Worm (Caenorhabditis elegans) whole organism, L1 larva: ENCODE results near the gene nhr-216.
A peak's percentile ranks its signal among the peaks of the same experiment; 100 is the strongest.

ENCODE experiments used
- C16A3.4 ChIP-seq: fragments of 150-350 bp; optimal IDR thresholded peaks from 2 replicates; lab custom pipeline; 2014; ENCODE audit warnings: missing biosample characterization, missing genetic modification characterization
- F16B12.6 ChIP-seq: fragments of 150-350 bp; optimal IDR thresholded peaks from 2 replicates; lab custom pipeline; 2014; ENCODE audit warnings: missing biosample characterization, missing genetic modification characterization
- alr-1 ChIP-seq: fragments of 200-800 bp; sonication (Bioruptor generic); optimal IDR thresholded peaks from 2 replicates; lab custom pipeline; 2018; ENCODE audit warnings: borderline replicate concordance, mild to moderate bottlenecking, missing genetic modification characterization, missing compliant biosample characterization
- aly-2 ChIP-seq: fragments of 150-350 bp; optimal IDR thresholded peaks from 2 replicates; lab custom pipeline; 2014; ENCODE audit warnings: missing biosample characterization, missing genetic modification characterization
- ama-1 ChIP-seq: fragments of 150-350 bp; optimal IDR thresholded peaks from 2 replicates; lab custom pipeline; 2014
- blmp-1 ChIP-seq: fragments of 150-350 bp; optimal IDR thresholded peaks from 2 replicates; lab custom pipeline; 2014; ENCODE audit warnings: missing biosample characterization, missing genetic modification characterization
- ceh-63 ChIP-seq: fragments of 200-800 bp; sonication (Bioruptor generic); optimal IDR thresholded peaks from 2 replicates; lab custom pipeline; 2018; ENCODE audit warnings: mild to moderate bottlenecking, missing genetic modification characterization, missing compliant biosample characterization
- ceh-82 ChIP-seq, 3 experiments: fragments of 150-350 bp in 1 of 3; sonication (generic microtip) in 2 of 3; optimal IDR thresholded peaks; 2 replicates each; lab custom pipeline; 2014 to 2017; ENCODE audit warnings: missing biosample characterization in 3 of 3, missing genetic modification characterization in 3 of 3
- ceh-88 ChIP-seq: fragments of 200-800 bp; sonication (Bioruptor generic); IDR thresholded peaks from 2 replicates; pipeline ENCODE4 v1.3.6; 2022; ENCODE audit warnings: missing genetic modification characterization, missing compliant biosample characterization
- dpl-1 ChIP-seq, 3 experiments: fragments of 150-350 bp in 2 of 3; sonication (generic microtip) in 1 of 3; optimal IDR thresholded peaks; 2 replicates each; lab custom pipeline; 2014 to 2017; ENCODE audit warnings: missing biosample characterization in 3 of 3, missing genetic modification characterization in 3 of 3, missing genetic modification reagents in 3 of 3
- efl-1 ChIP-seq, 4 experiments: fragments of 150-350 bp; optimal IDR thresholded peaks in 3 of 4; peaks in 1 of 4; 1 replicate in 1 of 4; 2 replicates in 3 of 4; lab custom pipeline; 2014; ENCODE audit warnings: missing biosample characterization in 2 of 4, missing genetic modification characterization in 2 of 4, missing genetic modification reagents in 2 of 4
- egl-13 ChIP-seq: sonication (generic microtip); optimal IDR thresholded peaks from 2 replicates; lab custom pipeline; 2016; ENCODE audit warnings: missing genotype, missing genetic modification reagents, missing genetic modification characterization, missing compliant biosample characterization
- egl-27 ChIP-seq, 2 experiments: fragments of 150-350 bp in 1 of 2; sonication (generic microtip); optimal IDR thresholded peaks; 3 replicates each; lab custom pipeline; 2017 to 2018; ENCODE audit warnings: missing biosample characterization in 2 of 2, missing genetic modification characterization in 2 of 2, missing genetic modification reagents in 2 of 2
- elt-3 ChIP-seq, 6 experiments: fragments of 150-350 bp in 1 of 6; sonication (generic microtip); optimal IDR thresholded peaks; 2 replicates each; lab custom pipeline; 2017 to 2018; ENCODE audit warnings: missing biosample characterization in 6 of 6, missing genetic modification characterization in 6 of 6, inconsistent platforms in 1 of 6
- fkh-10 ChIP-seq: sonication (generic microtip); optimal IDR thresholded peaks from 2 replicates; lab custom pipeline; 2017; ENCODE audit warnings: missing biosample characterization, missing genetic modification reagents, missing genetic modification characterization
- fkh-4 ChIP-seq: sonication (generic microtip); optimal IDR thresholded peaks from 2 replicates; lab custom pipeline; 2016; ENCODE audit warnings: missing compliant biosample characterization, missing genetic modification characterization, borderline replicate concordance
- fkh-8 ChIP-seq: sonication (generic microtip); optimal IDR thresholded peaks from 2 replicates; lab custom pipeline; 2016; ENCODE audit warnings: mild to moderate bottlenecking, missing genetic modification characterization, missing compliant biosample characterization
- hlh-4 ChIP-seq: sonication (generic microtip); optimal IDR thresholded peaks from 2 replicates; lab custom pipeline; 2016; ENCODE audit warnings: mild to moderate bottlenecking, missing genetic modification characterization, missing compliant biosample characterization
- irx-1 ChIP-seq: sonication (generic microtip); optimal IDR thresholded peaks from 2 replicates; lab custom pipeline; 2016; ENCODE audit warnings: missing genetic modification characterization, missing compliant biosample characterization
- isw-1 ChIP-seq: fragments of 200-800 bp; sonication (Bioruptor generic); IDR thresholded peaks from 2 replicates; pipeline ENCODE4 v1.3.6; 2022; ENCODE audit warnings: missing genetic modification characterization, missing compliant biosample characterization
- lin-35 ChIP-seq, 2 experiments: fragments of 150-350 bp; optimal IDR thresholded peaks; 2 replicates each; lab custom pipeline; 2014; ENCODE audit warnings: missing biosample characterization in 2 of 2, missing genetic modification characterization in 2 of 2, missing genetic modification reagents in 2 of 2
- lin-39 ChIP-seq: fragments of 150-350 bp; optimal IDR thresholded peaks from 2 replicates; lab custom pipeline; 2014; ENCODE audit warnings: missing biosample characterization, missing genetic modification reagents, missing genetic modification characterization
- lir-3 ChIP-seq: sonication (generic microtip); optimal IDR thresholded peaks from 2 replicates; lab custom pipeline; 2016; ENCODE audit warnings: mild to moderate bottlenecking, missing genetic modification characterization, moderate library complexity, missing compliant biosample characterization; ENCODE audit not compliant: poor library complexity
- lsy-2 ChIP-seq, 2 experiments: fragments of 150-350 bp; optimal IDR thresholded peaks; 2 replicates each; lab custom pipeline; 2014; ENCODE audit warnings: missing biosample characterization in 2 of 2, missing genetic modification characterization in 2 of 2
- mdl-1 ChIP-seq, 2 experiments: fragments of 150-350 bp; optimal IDR thresholded peaks; 2 replicates each; lab custom pipeline; 2014 to 2017; ENCODE audit warnings: missing biosample characterization in 2 of 2, missing genetic modification characterization in 2 of 2, inconsistent platforms in 1 of 2
- mef-2 ChIP-seq: fragments of 150-350 bp; optimal IDR thresholded peaks from 2 replicates; lab custom pipeline; 2014; ENCODE audit warnings: missing biosample characterization, missing genetic modification characterization
- mep-1 ChIP-seq: fragments of 150-350 bp; optimal IDR thresholded peaks from 2 replicates; lab custom pipeline; 2014; ENCODE audit warnings: missing biosample characterization, missing genetic modification characterization
- nhr-11 ChIP-seq: fragments of 150-350 bp; optimal IDR thresholded peaks from 2 replicates; lab custom pipeline; 2014; ENCODE audit warnings: missing biosample characterization, missing genetic modification characterization
- nhr-19 ChIP-seq: fragments of 200-800 bp; sonication (Bioruptor generic); conservative IDR thresholded peaks from 2 replicates; pipeline ENCODE4 v1.3.6; 2022; ENCODE audit warnings: missing genetic modification characterization, missing compliant biosample characterization
- nhr-237 ChIP-seq: fragments of 150-350 bp; optimal IDR thresholded peaks from 2 replicates; lab custom pipeline; 2014; ENCODE audit warnings: missing biosample characterization, missing genetic modification characterization
- nhr-28 ChIP-seq: fragments of 150-350 bp; optimal IDR thresholded peaks from 2 replicates; lab custom pipeline; 2014; ENCODE audit warnings: missing biosample characterization, missing genetic modification characterization
- nhr-47 ChIP-seq: sonication (generic microtip); optimal IDR thresholded peaks from 2 replicates; lab custom pipeline; 2016; ENCODE audit warnings: mild to moderate bottlenecking, missing genetic modification characterization, moderate library complexity, missing compliant biosample characterization
- nhr-76 ChIP-seq: sonication (generic microtip); optimal IDR thresholded peaks from 2 replicates; lab custom pipeline; 2017; ENCODE audit warnings: missing biosample characterization, missing genetic modification characterization
- nhr-84 ChIP-seq: sonication (generic microtip); optimal IDR thresholded peaks from 2 replicates; lab custom pipeline; 2017; ENCODE audit warnings: missing biosample characterization, missing genetic modification characterization
- nhr-85 ChIP-seq: sonication (generic microtip); peaks from one replicate; lab custom pipeline; 2016; ENCODE audit warnings: missing genetic modification characterization, inconsistent platforms, missing compliant biosample characterization
- pag-3 ChIP-seq: sonication (generic microtip); optimal IDR thresholded peaks from 2 replicates; lab custom pipeline; 2017; ENCODE audit warnings: missing genetic modification characterization, mild to moderate bottlenecking, missing compliant biosample characterization, antibody characterized with exemption, borderline replicate concordance; ENCODE audit not compliant: insufficient read depth
- pax-3 ChIP-seq: fragments of 200-800 bp; sonication (Bioruptor generic); optimal IDR thresholded peaks from 2 replicates; lab custom pipeline; 2018; ENCODE audit warnings: mild to moderate bottlenecking, missing genetic modification characterization, moderate library complexity, missing compliant biosample characterization
- pqm-1 ChIP-seq: sonication (generic microtip); optimal IDR thresholded peaks from 3 replicates; lab custom pipeline; 2017; ENCODE audit warnings: missing biosample characterization, missing genetic modification characterization
- rnt-1 ChIP-seq: sonication (generic microtip); optimal IDR thresholded peaks from 2 replicates; lab custom pipeline; 2016; ENCODE audit warnings: mild to moderate bottlenecking, missing genetic modification characterization, moderate library complexity, missing compliant biosample characterization
- skn-1 ChIP-seq: fragments of 150-350 bp; optimal IDR thresholded peaks from 2 replicates; lab custom pipeline; 2014; ENCODE audit warnings: missing biosample characterization, missing genetic modification characterization
- sptf-1 ChIP-seq: fragments of 150-350 bp; optimal IDR thresholded peaks from 2 replicates; lab custom pipeline; 2014; ENCODE audit warnings: missing biosample characterization, missing genetic modification characterization
- swsn-7 ChIP-seq: sonication (generic microtip); optimal IDR thresholded peaks from 2 replicates; lab custom pipeline; 2016; ENCODE audit warnings: missing genetic modification characterization, missing compliant biosample characterization
- unc-130 ChIP-seq: fragments of 150-350 bp; optimal IDR thresholded peaks from 2 replicates; lab custom pipeline; 2017; ENCODE audit warnings: missing biosample characterization, missing genetic modification characterization, inconsistent platforms
- unc-62 ChIP-seq: fragments of 150-350 bp; optimal IDR thresholded peaks from 2 replicates; lab custom pipeline; 2014; ENCODE audit warnings: missing biosample characterization, missing genetic modification reagents, missing genetic modification characterization
- vab-15 ChIP-seq: sonication (generic microtip); optimal IDR thresholded peaks from 2 replicates; lab custom pipeline; 2017; ENCODE audit warnings: missing genotype, mild to moderate bottlenecking, missing genetic modification characterization, missing compliant biosample characterization
- xbp-1 ChIP-seq: sonication (generic microtip); optimal IDR thresholded peaks from 2 replicates; lab custom pipeline; 2016; ENCODE audit warnings: missing genetic modification characterization, missing compliant biosample characterization
- zip-4 ChIP-seq: fragments of 200-800 bp; sonication (Bioruptor generic); optimal IDR thresholded peaks from 2 replicates; lab custom pipeline; 2018; ENCODE audit warnings: mild to moderate bottlenecking, missing genetic modification characterization, moderate library complexity, missing compliant biosample characterization
- ztf-11 ChIP-seq, 2 experiments: sonication (generic microtip); optimal IDR thresholded peaks; 2 replicates each; lab custom pipeline; 2016 to 2017; ENCODE audit warnings: missing genetic modification characterization in 2 of 2, missing biosample characterization in 1 of 2, missing compliant biosample characterization in 1 of 2

The nhr-216 gene

DNA sequence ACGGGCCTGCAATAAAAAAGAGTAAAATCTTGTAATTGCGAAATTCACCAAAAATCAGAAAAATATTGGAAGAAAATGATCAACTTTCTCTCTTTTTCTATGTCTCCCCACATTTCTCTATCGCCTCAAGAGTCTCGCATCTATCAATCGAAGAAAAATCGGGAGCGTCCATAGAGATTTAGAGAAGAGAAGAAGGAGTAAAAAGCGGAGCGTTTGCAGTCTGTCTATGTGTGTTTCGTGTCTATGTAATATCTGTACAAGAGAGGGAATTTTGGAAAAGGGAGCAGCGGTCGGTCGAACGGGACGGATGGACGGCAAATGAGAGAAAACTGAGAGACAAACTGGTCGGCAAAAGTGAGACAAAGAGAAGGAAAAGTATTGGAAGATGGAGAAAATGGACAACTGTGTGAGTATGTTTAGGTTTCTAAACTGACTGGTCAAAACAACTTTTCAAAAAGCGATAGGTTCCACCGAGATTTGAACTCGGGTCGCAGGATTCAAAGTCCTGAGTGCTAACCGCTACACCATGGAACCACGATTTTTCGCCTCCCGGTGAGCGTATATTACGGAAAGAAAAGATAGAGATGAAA is 28.9 kb downstream of the nhr-216 start (continued):
- TF ChIP-seq xbp-1 (no peak), rnt-1 (peak; percentile 36), lsy-2 (tag; optimal IDR thresholded peaks at IDR 0.05; lab: Kevin White, UChicago) (peak in 1 of 2 experiments; percentile 39), egl-13 (tag; lab: Kevin White, UChicago) (no peak), blmp-1 (tag; lab: Kevin White, UChicago) (peak; percentile 93), isw-1 (GFP tag; lab: Robert Waterston, UW) (no peak), ceh-82 (tag; optimal IDR thresholded peaks at IDR 0.05; lab: Kevin White, UChicago) (no peak), ceh-63 (GFP tag; lab: Kevin White, UChicago) (no peak), nhr-84 (tag; lab: Kevin White, UChicago) (no peak), mdl-1 (tag; optimal IDR thresholded peaks at IDR 0.05; lab: Kevin White, UChicago) (no peak), vab-15 (no peak), pqm-1 (tag; lab: Kevin White, UChicago) (no peak), mep-1 (tag; lab: Kevin White, UChicago) (peak; percentile 59), sptf-1 (tag; lab: Kevin White, UChicago) (no peak), nhr-28 (no peak), fkh-4 (no peak), nhr-11 (tag; lab: Kevin White, UChicago) (no peak), elt-3 (tag; optimal IDR thresholded peaks at IDR 0.05; lab: Kevin White, UChicago) (peak in 2 of 6 experiments; percentile 17 to 49), ceh-88 (GFP tag; lab: Robert Waterston, UW) (no peak), lir-3 (tag; lab: Kevin White, UChicago) (no peak), efl-1 (optimal IDR thresholded peaks at IDR 0.05; lab: Kevin White, UChicago) (peak in 1 of 2 experiments; percentile 5), efl-1 (GFP tag; optimal IDR thresholded peaks at IDR 0.05 in 1 of 2; lab: Kevin White, UChicago) (peak; percentile 13 to 94), nhr-76 (tag; lab: Kevin White, UChicago) (no peak), mef-2 (tag; lab: Kevin White, UChicago) (no peak), ama-1 (lab: Kevin White, UChicago) (no peak), fkh-10 (GFP tag; lab: Kevin White, UChicago) (no peak), nhr-19 (GFP tag; lab: Robert Waterston, UW) (no peak), C16A3.4 (tag; lab: Kevin White, UChicago) (peak; percentile 26), F16B12.6 (tag; lab: Kevin White, UChicago) (no peak), unc-130 (tag; lab: Kevin White, UChicago) (no peak), egl-27 (tag; optimal IDR thresholded peaks at IDR 0.05; lab: Kevin White, UChicago) (no peak), skn-1 (tag; lab: Kevin White, UChicago) (no peak), lin-39 (tag; lab: Kevin White, UChicago) (no peak), unc-62 (GFP tag; lab: Kevin White, UChicago) (no peak), pag-3 (tag; lab: Kevin White, UChicago) (peak; percentile 85), hlh-4 (tag; lab: Kevin White, UChicago) (no peak), swsn-7 (tag; lab: Kevin White, UChicago) (no peak), aly-2 (tag; lab: Kevin White, UChicago) (no peak)

DNA sequence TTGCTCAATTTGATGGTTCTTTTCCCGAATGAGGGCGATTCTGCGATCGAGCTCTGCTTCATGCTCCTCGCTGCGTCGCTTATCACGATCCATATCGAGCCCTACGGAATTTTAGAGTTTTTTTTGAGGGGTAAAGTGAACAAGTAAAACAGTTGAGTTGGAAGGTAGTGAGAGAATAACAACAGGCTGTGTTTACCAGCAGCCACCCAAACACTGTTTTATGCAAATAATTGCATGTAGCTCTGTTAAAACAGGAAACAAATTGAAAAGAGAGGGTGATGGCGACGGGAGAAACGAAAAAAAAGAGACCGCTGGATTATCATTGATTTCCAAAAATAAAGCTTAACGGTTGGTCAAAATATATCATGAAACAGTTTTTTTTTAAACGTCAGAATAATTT is 30.4 kb downstream of the nhr-216 start, which contains the start of gene C10G8.8:
Gene C10G8.8 (minus strand): TSS at position 101 of the 400 bp plus-strand sequence.
- TF ChIP-seq pax-3 (tag; lab: Kevin White, UChicago) (no peak), nhr-11 (tag; lab: Kevin White, UChicago) (no peak), fkh-8 (tag; lab: Kevin White, UChicago) (no peak), nhr-237 (tag; lab: Kevin White, UChicago) (no peak), alr-1 (tag; lab: Kevin White, UChicago) (no peak), ztf-11 (tag; optimal IDR thresholded peaks at IDR 0.05; lab: Kevin White, UChicago) (no peak), zip-4 (GFP tag; lab: Kevin White, UChicago) (no peak), irx-1 (no peak), dpl-1 (GFP tag; optimal IDR thresholded peaks at IDR 0.05; lab: Kevin White, UChicago) (no peak), isw-1 (GFP tag; lab: Robert Waterston, UW) (no peak), lin-35 (GFP tag; optimal IDR thresholded peaks at IDR 0.05; lab: Kevin White, UChicago) (no peak), lir-3 (tag; lab: Kevin White, UChicago) (no peak), nhr-85 (tag; lab: Kevin White, UChicago) (no peak), nhr-47 (no peak)
